ENCODE assay signal across 8 worm cellular contexts in the genomic region with DNA sequence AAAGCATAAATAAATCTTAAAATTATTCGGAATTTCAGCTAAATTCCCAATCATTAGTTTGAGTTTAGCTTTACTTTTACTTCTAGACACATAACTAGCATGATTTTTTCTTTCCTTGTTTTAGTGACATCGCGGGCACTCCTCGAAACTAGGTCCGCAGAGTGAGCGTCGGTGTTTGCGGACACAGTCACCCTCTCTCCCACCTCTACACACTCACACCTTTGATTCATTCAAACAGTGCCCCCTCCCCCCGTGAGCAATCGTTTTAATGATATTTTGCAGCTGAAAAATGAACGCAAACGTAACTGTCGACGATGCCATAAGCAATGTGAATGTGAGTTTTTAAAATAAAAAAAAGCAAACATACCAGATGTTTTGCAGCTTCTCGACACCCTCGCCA.
A peak's percentile ranks its signal among the peaks of the same experiment; 100 is the strongest.
TF ChIP-seq lines count a peak whose summit lies in the region.

A gene (plus strand): TSS at position 283 of the 400 bp plus-strand sequence.

TF ChIP-seq in whole organism, L1 larva, 84 proteins besides CTCF, POLR2A, EP300 and RAD21 (continues in another document):
- no peak for TF ChIP-seq tlp-1 (tag; optimal IDR thresholded peaks at IDR 0.05; lab: Kevin White, UChicago)
- peak; percentile 33 to 37 for TF ChIP-seq efl-1 (optimal IDR thresholded peaks at IDR 0.05; lab: Kevin White, UChicago)
- peak; percentile 42 to 87 for TF ChIP-seq efl-1 (GFP tag; optimal IDR thresholded peaks at IDR 0.05 in 1 of 2; lab: Kevin White, UChicago)
- TF ChIP-seq F16B12.6 (tag; optimal IDR thresholded peaks at IDR 0.05; lab: Kevin White, UChicago), result peak; percentile 85
- TF ChIP-seq zip-4 (GFP tag; optimal IDR thresholded peaks at IDR 0.05; lab: Kevin White, UChicago), result no peak
- no peak for TF ChIP-seq C16A3.4 (tag; optimal IDR thresholded peaks at IDR 0.05; lab: Kevin White, UChicago)
- peak in 2 of 3 experiments; percentile 17 to 47 for TF ChIP-seq dpl-1 (GFP tag; optimal IDR thresholded peaks at IDR 0.05; lab: Kevin White, UChicago)
- TF ChIP-seq nhr-28 (tag; optimal IDR thresholded peaks at IDR 0.05; lab: Kevin White, UChicago), result no peak
- no peak for TF ChIP-seq lin-15B (tag; optimal IDR thresholded peaks at IDR 0.05; lab: Kevin White, UChicago)
- no peak for TF ChIP-seq vab-15 (tag; optimal IDR thresholded peaks at IDR 0.05; lab: Kevin White, UChicago)

TF ChIP-seq in whole organism, L2 larva, 48 proteins besides CTCF, POLR2A, EP300 and RAD21:
- TF ChIP-seq nhr-129 (tag; optimal IDR thresholded peaks at IDR 0.05; lab: Kevin White, UChicago) (peak; percentile 11), unc-55 (GFP tag; optimal IDR thresholded peaks at IDR 0.05; lab: Kevin White, UChicago) (peak; percentile 29), fos-1 (tag; optimal IDR thresholded peaks at IDR 0.05; lab: Kevin White, UChicago) (peak; percentile 47), ztf-1 (GFP tag; conservative IDR thresholded peaks at IDR 0.05; lab: Robert Waterston, UW) (no peak)

TF ChIP-seq in whole organism, L3 larva, 47 proteins besides CTCF, POLR2A, EP300 and RAD21:
- TF ChIP-seq R02D3.7 (tag; optimal IDR thresholded peaks at IDR 0.05; lab: Kevin White, UChicago), result no peak
- TF ChIP-seq fos-1 (tag; optimal IDR thresholded peaks at IDR 0.05; lab: Kevin White, UChicago), result no peak
- no peak for TF ChIP-seq nhr-12 (tag; optimal IDR thresholded peaks at IDR 0.05; lab: Kevin White, UChicago)
- peak; percentile 26 for TF ChIP-seq elt-2 (tag; optimal IDR thresholded peaks at IDR 0.05; lab: Kevin White, UChicago)
- TF ChIP-seq hmg-11 (tag; optimal IDR thresholded peaks at IDR 0.05; lab: Kevin White, UChicago), result peak; percentile 21
- no peak for TF ChIP-seq egl-5 (tag; optimal IDR thresholded peaks at IDR 0.05; lab: Kevin White, UChicago)

TF ChIP-seq in whole organism, L4 larva, 104 proteins besides CTCF, POLR2A, EP300 and RAD21:
- TF ChIP-seq mes-2 (tag; optimal IDR thresholded peaks at IDR 0.05; lab: Kevin White, UChicago; ENCODE audit: poor library complexity, severe bottlenecking), result peak; percentile 60
- TF ChIP-seq mxl-3 (GFP tag; optimal IDR thresholded peaks at IDR 0.05; lab: Kevin White, UChicago), result no peak
- TF ChIP-seq hmg-1.1 (GFP tag; IDR thresholded peaks at IDR 0.05; lab: Robert Waterston, UW), result 0 out of 2 replicates have a peak, but pooled peaks have one; percentile 15
- TF ChIP-seq hlh-11 (tag; optimal IDR thresholded peaks at IDR 0.05; lab: Kevin White, UChicago), result peak; percentile 10
- TF ChIP-seq zfp-2 (tag; optimal IDR thresholded peaks at IDR 0.05; lab: Kevin White, UChicago), result no peak
- no peak for TF ChIP-seq zip-2 (tag; optimal IDR thresholded peaks at IDR 0.05; lab: Kevin White, UChicago)
TF ChIP-seq in whole organism, L4 larva: peak in this region for 3.

TF ChIP-seq in whole organism, early embryonic, 17 proteins besides CTCF, POLR2A, EP300 and RAD21:
- TF ChIP-seq tbx-11 (GFP tag; IDR thresholded peaks at IDR 0.05; lab: Robert Waterston, UW), result no peak
- no peak for TF ChIP-seq ceh-36 (tag; optimal IDR thresholded peaks at IDR 0.05; lab: Kevin White, UChicago)
- no peak for TF ChIP-seq ets-7 (tag; optimal IDR thresholded peaks at IDR 0.05; lab: Kevin White, UChicago)
- no peak for TF ChIP-seq B0310.2 (tag; optimal IDR thresholded peaks at IDR 0.05; lab: Kevin White, UChicago)
- TF ChIP-seq sea-1 (GFP tag; conservative IDR thresholded peaks at IDR 0.05; lab: Robert Waterston, UW), result no peak
- peak; percentile 54 for TF ChIP-seq hmg-4 (GFP tag; optimal IDR thresholded peaks at IDR 0.05; lab: Kevin White, UChicago)
- TF ChIP-seq tra-4 (tag; optimal IDR thresholded peaks at IDR 0.05; lab: Kevin White, UChicago), result no peak
- no peak for TF ChIP-seq flt-1 (GFP tag; IDR thresholded peaks at IDR 0.05; lab: Robert Waterston, UW)
- TF ChIP-seq F13C5.2 (tag; optimal IDR thresholded peaks at IDR 0.05; lab: Kevin White, UChicago), result peak; percentile 23
- no peak for TF ChIP-seq scrt-1 (GFP tag; IDR thresholded peaks at IDR 0.05; lab: Robert Waterston, UW)
- no peak for TF ChIP-seq tbx-37 (GFP tag; conservative IDR thresholded peaks at IDR 0.05; lab: Robert Waterston, UW)
- no peak for TF ChIP-seq aly-1 (tag; optimal IDR thresholded peaks at IDR 0.05; lab: Kevin White, UChicago)
- no peak for TF ChIP-seq ama-1 (optimal IDR thresholded peaks at IDR 0.05; lab: Kevin White, UChicago)
- peak; percentile 35; the same call in 1 of the 2 replicates for TF ChIP-seq pes-1 (GFP tag; IDR thresholded peaks at IDR 0.05; lab: Robert Waterston, UW)
- TF ChIP-seq ceh-13 (GFP tag; optimal IDR thresholded peaks at IDR 0.05; lab: Kevin White, UChicago), result no peak
- no peak for TF ChIP-seq hnd-1 (tag; optimal IDR thresholded peaks at IDR 0.05; lab: Kevin White, UChicago)

TF ChIP-seq in whole organism, late embryonic, 69 proteins besides CTCF, POLR2A, EP300 and RAD21:
- TF ChIP-seq unc-42 (tag; optimal IDR thresholded peaks at IDR 0.05; lab: Kevin White, UChicago) (no peak), fkh-6 (tag; optimal IDR thresholded peaks at IDR 0.05; lab: Kevin White, UChicago) (peak; percentile 22), ceh-34 (tag; optimal IDR thresholded peaks at IDR 0.05; lab: Kevin White, UChicago) (no peak), nhr-232 (tag; optimal IDR thresholded peaks at IDR 0.05; lab: Kevin White, UChicago) (no peak), unc-55 (GFP tag; optimal IDR thresholded peaks at IDR 0.05; lab: Kevin White, UChicago) (no peak), ref-2 (tag; optimal IDR thresholded peaks at IDR 0.05; lab: Kevin White, UChicago) (peak; percentile 3), tbx-2 (tag; optimal IDR thresholded peaks at IDR 0.05; lab: Kevin White, UChicago) (peak; percentile 27), ceh-2 (tag; optimal IDR thresholded peaks at IDR 0.05; lab: Kevin White, UChicago) (no peak), nhr-11 (tag; optimal IDR thresholded peaks at IDR 0.05; lab: Kevin White, UChicago) (no peak), nfya-1 (tag; optimal IDR thresholded peaks at IDR 0.05; lab: Kevin White, UChicago) (peak; percentile 1), ceh-48 (tag; optimal IDR thresholded peaks at IDR 0.05; lab: Kevin White, UChicago) (no peak), ceh-24 (tag; optimal IDR thresholded peaks at IDR 0.05; lab: Kevin White, UChicago) (no peak), pqm-1 (tag; optimal IDR thresholded peaks at IDR 0.05; lab: Kevin White, UChicago) (no peak), ceh-18 (tag; optimal IDR thresholded peaks at IDR 0.05; lab: Kevin White, UChicago) (no peak), ahr-1 (tag; optimal IDR thresholded peaks at IDR 0.05; lab: Kevin White, UChicago) (no peak)

TF ChIP-seq in whole organism, midembryonic, 9 proteins besides CTCF, POLR2A, EP300 and RAD21:
- TF ChIP-seq tab-1 (GFP tag; IDR thresholded peaks at IDR 0.05; lab: Robert Waterston, UW) (0 out of 2 replicates have a peak, but pooled peaks have one; percentile 29), med-1 (GFP tag; optimal IDR thresholded peaks at IDR 0.05; lab: Kevin White, UChicago; ENCODE audit: insufficient read depth) (no peak)
TF ChIP-seq in whole organism, midembryonic: peak in this region for 1.

TF ChIP-seq in whole organism, young adult, 124 proteins besides CTCF, POLR2A, EP300 and RAD21:
- TF ChIP-seq nhr-80 (tag; optimal IDR thresholded peaks at IDR 0.05; lab: Kevin White, UChicago) (peak; percentile 10), F23B12.7 (tag; optimal IDR thresholded peaks at IDR 0.05; lab: Kevin White, UChicago; ENCODE audit: insufficient read depth) (no peak), mcd-1 (GFP tag; IDR thresholded peaks at IDR 0.05; lab: Robert Waterston, UW) (0 out of 2 replicates have a peak, but pooled peaks have one; percentile 19), Y95B8A.8 (GFP tag; IDR thresholded peaks at IDR 0.05; lab: Robert Waterston, UW) (no peak), attf-5 (GFP tag; optimal IDR thresholded peaks at IDR 0.05; lab: Kevin White, UChicago) (no peak), tbx-9 (tag; optimal IDR thresholded peaks at IDR 0.05; lab: Kevin White, UChicago; ENCODE audit: borderline replicate concordance) (no peak), F37B4.10 (GFP tag; IDR thresholded peaks at IDR 0.05; lab: Robert Waterston, UW) (no peak), Y53F4B.3 (GFP tag; IDR thresholded peaks at IDR 0.05; lab: Robert Waterston, UW) (no peak), efl-1 (GFP tag; optimal IDR thresholded peaks at IDR 0.05; lab: Kevin White, UChicago) (no peak)
